Fruit fly (Drosophila melanogaster): ENCODE data around the gene CG11357.

The CG11357 gene

dm6 chr3L:4553395-4553794 lies 11.5 kb downstream of the CG11357 start (continued):
- TF ChIP-seq so (GFP tag; IDR thresholded peaks at IDR 0.05) (no peak), dan (GFP tag; IDR thresholded peaks at IDR 0.05) (no peak), phol (tag; optimal IDR thresholded peaks at IDR 0.05) (peak; percentile 47), CG31441 (GFP tag; IDR thresholded peaks at IDR 0.05) (no peak), sqz (GFP tag; optimal IDR thresholded peaks at IDR 0.05) (no peak), CG31388 (GFP tag; optimal IDR thresholded peaks at IDR 0.05) (no peak), Mad (GFP tag; optimal IDR thresholded peaks at IDR 0.05) (peak; percentile 17), hbn (GFP tag; IDR thresholded peaks at IDR 0.05; ENCODE audit: partially characterized antibody) (no peak), CG33557 (GFP tag; optimal IDR thresholded peaks at IDR 0.05) (no peak), Hr51 (GFP tag; optimal IDR thresholded peaks at IDR 0.05) (no peak), CHES-1-like (GFP tag; optimal IDR thresholded peaks at IDR 0.05) (peak; percentile 14), CG4424 (GFP tag; optimal IDR thresholded peaks at IDR 0.05) (no peak), Dp (GFP tag; optimal IDR thresholded peaks at IDR 0.05) (peak; percentile 91), CG13424 (tag; optimal IDR thresholded peaks at IDR 0.05) (no peak), CG17829 (tag; optimal IDR thresholded peaks at IDR 0.05) (no peak), al (GFP tag; IDR thresholded peaks at IDR 0.05) (no peak), CG6654 (GFP tag; optimal IDR thresholded peaks at IDR 0.05) (no peak), Sry-δ (GFP tag; optimal IDR thresholded peaks at IDR 0.05) (peak; percentile 5), CG15073 (GFP tag; optimal IDR thresholded peaks at IDR 0.05) (no peak), CG33213 (GFP tag; optimal IDR thresholded peaks at IDR 0.05) (peak; percentile 51), CG9797 (GFP tag; optimal IDR thresholded peaks at IDR 0.05) (no peak)

- TF ChIP-seq Abd-B (GFP tag; optimal IDR thresholded peaks at IDR 0.05) (peak; percentile 49), CG12155 (GFP tag; optimal IDR thresholded peaks at IDR 0.05) (peak; percentile 27), stwl (tag; optimal IDR thresholded peaks at IDR 0.05) (peak; percentile 93), CoRest (tag; optimal IDR thresholded peaks at IDR 0.05) (peak; percentile 1), E2f2 (GFP tag; IDR thresholded peaks at IDR 0.05) (peak; percentile 81), Bteb2 (GFP tag; optimal IDR thresholded peaks at IDR 0.05) (no peak), CG6791 (GFP tag; IDR thresholded peaks at IDR 0.05; ENCODE audit: partially characterized antibody) (0 out of 3 replicates have a peak, but pooled peaks have one; percentile 34), CG18011 (GFP tag; optimal IDR thresholded peaks at IDR 0.05) (peak; percentile 97), NFAT (GFP tag; IDR thresholded peaks at IDR 0.05) (no peak), klu (GFP tag; IDR thresholded peaks at IDR 0.05) (no peak), pzg (GFP tag; optimal IDR thresholded peaks at IDR 0.05) (peak; percentile 15), Dp (GFP tag; optimal IDR thresholded peaks at IDR 0.05) (peak; percentile 76), CG2199 (GFP tag; IDR thresholded peaks at IDR 0.05) (peak; percentile 56; the same call in 1 of the 3 replicates), CG31365 (tag; optimal IDR thresholded peaks at IDR 0.05) (peak; percentile 92), CG10321 (GFP tag; IDR thresholded peaks at IDR 0.05) (peak; percentile 73; the same call in 1 of the 2 replicates), Myb (GFP tag; optimal IDR thresholded peaks at IDR 0.05) (peak; percentile 12)
These were observed 12.4 kb downstream of the CG11357 start for dm6 chr3L:4554216-4554615.

DNA sequence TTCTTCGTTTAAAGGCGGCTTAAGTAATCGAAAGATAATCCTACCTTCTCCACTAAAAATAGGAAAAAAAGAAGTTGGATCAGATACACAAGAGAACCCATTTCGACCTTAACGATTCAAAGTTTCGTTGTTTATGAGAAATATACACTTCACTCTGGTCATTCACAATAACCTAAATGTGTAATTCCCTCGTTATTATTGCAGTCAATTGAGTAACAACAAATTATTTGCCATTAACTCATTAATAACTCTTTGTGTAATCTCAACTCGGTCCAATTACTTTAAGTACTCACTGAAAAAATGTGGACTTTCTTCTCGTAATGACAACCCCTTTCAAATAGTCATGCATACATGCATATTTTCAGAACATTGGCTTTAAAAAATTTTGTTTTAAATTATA lies 13.3 kb downstream of the CG11357 start, which contains the start of gene CG33777:
TSS of gene CG33777 (minus strand) at position 101 of the 400 bp plus-strand sequence.
- TF ChIP-seq CG11093 (GFP tag; IDR thresholded peaks at IDR 0.05) = no peak
- TF ChIP-seq CG11723 (GFP tag; optimal IDR thresholded peaks at IDR 0.05) = no peak
- TF ChIP-seq CG3838 (GFP tag; optimal IDR thresholded peaks at IDR 0.05) = no peak
- no peak for TF ChIP-seq CG17802 (tag; optimal IDR thresholded peaks at IDR 0.05)
- no peak for TF ChIP-seq CG2875 (GFP tag; optimal IDR thresholded peaks at IDR 0.05)
- TF ChIP-seq Ada2b (GFP tag; IDR thresholded peaks at IDR 0.05) = no peak
- no peak for TF ChIP-seq CG10267 (tag; optimal IDR thresholded peaks at IDR 0.05)

All from whole organism, embryonic.